Worm (Caenorhabditis elegans) whole organism, mixed stage, embryonic: ENCODE measurements around the gene hmt-1.

Source experiments
- cnd-1 ChIP-seq: fragments of 200-800 bp; sonication (Bioruptor generic); optimal IDR thresholded peaks from 2 replicates; lab custom pipeline; 2018; ENCODE audit warnings: mild to moderate bottlenecking, missing genetic modification characterization, missing compliant biosample characterization
- lsy-2 ChIP-seq: fragments of 150-350 bp; optimal IDR thresholded peaks from 2 replicates; lab custom pipeline; 2014; ENCODE audit warnings: missing biosample characterization, missing genetic modification characterization
- mep-1 ChIP-seq: fragments of 150-350 bp; optimal IDR thresholded peaks from 2 replicates; lab custom pipeline; 2017; ENCODE audit warnings: missing biosample characterization, missing genetic modification reagents, missing genetic modification characterization, inconsistent platforms
- nhr-76 ChIP-seq: sonication (generic microtip); optimal IDR thresholded peaks from 2 replicates; lab custom pipeline; 2017; ENCODE audit warnings: missing biosample characterization, missing genetic modification characterization
- snpc-4 ChIP-seq: fragments of 150-350 bp; optimal IDR thresholded peaks from 2 replicates; lab custom pipeline; 2014; ENCODE audit warnings: missing biosample characterization, missing genetic modification characterization

DNA sequence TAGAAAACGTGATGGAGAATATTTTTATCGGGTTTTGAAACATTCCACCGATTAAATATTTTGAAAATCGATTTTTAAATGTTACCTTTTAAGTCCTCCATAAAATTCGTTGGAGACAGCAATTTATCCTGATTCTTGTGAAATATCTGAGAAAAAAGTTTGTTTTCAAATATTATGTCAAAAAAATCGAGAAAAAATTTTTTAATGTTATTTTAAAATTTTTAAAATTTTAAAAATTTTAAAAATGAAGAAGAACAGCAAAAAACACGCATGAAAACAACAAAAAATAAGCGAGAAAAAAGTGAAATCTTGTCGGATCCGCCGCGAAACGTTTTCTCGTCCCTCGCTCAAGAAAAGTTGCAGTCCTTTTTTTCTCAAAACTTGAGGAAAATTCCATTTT, 27.8 kb upstream of the hmt-1 start, which contains the start of gene Y48A6C.8:
- TF ChIP-seq cnd-1: no peak
- no peak for TF ChIP-seq lsy-2 (tag; lab: Kevin White, UChicago)
- no peak for TF ChIP-seq nhr-76 (tag; lab: Kevin White, UChicago)
- TF ChIP-seq snpc-4 (tag; lab: Kevin White, UChicago): no peak
- TF ChIP-seq mep-1 (tag; lab: Kevin White, UChicago): no peak
